Worm (Caenorhabditis elegans): ENCODE measurements around the gene bath-7.

The bath-7 gene

DNA sequence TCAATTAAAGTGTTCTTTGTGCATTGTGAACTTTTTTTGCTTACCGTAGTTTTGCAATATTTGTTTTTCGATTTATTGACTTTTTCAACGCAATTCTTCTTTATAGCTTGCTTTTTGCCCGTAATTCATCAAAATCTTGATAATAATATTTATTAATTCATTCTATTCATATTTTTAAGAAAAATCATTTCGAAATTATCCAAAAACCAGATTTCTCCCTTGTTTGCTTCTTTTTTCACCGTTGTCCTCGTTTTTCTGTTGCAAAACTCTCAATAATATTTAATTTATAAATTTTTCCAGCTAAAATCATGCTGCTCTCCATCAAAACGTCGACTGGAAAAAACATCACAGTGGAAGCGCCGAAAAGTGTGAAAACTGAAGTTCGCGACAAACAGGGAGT lies 3.5 kb upstream of the bath-7 start, which contains the start of gene F52C6.3:
TSS of gene F52C6.3 (plus strand) at position 301 of the 400 bp plus-strand sequence.
- TF ChIP-seq elt-3 (tag; optimal IDR thresholded peaks at IDR 0.05) (no peak), lin-13 (GFP tag; optimal IDR thresholded peaks at IDR 0.05) (no peak), dmd-4 (tag; optimal IDR thresholded peaks at IDR 0.05) (no peak), skn-1 (tag; optimal IDR thresholded peaks at IDR 0.05) (no peak), F13H6.1 (tag; optimal IDR thresholded peaks at IDR 0.05) (no peak), ztf-1 (GFP tag; conservative IDR thresholded peaks at IDR 0.05) (no peak), nhr-21 (tag; optimal IDR thresholded peaks at IDR 0.05) (no peak), unc-55 (GFP tag; optimal IDR thresholded peaks at IDR 0.05) (no peak), mbf-1 (tag; optimal IDR thresholded peaks at IDR 0.05) (no peak), ZK546.5 (tag; optimal IDR thresholded peaks at IDR 0.05) (no peak), lsy-2 (tag; optimal IDR thresholded peaks at IDR 0.05) (no peak), ama-1 (optimal IDR thresholded peaks at IDR 0.05) (no peak), Y55F3AM.14 (GFP tag; optimal IDR thresholded peaks at IDR 0.05) (no peak), nhr-6 (tag; optimal IDR thresholded peaks at IDR 0.05) (no peak), nhr-237 (tag; optimal IDR thresholded peaks at IDR 0.05) (no peak), lin-11 (tag; optimal IDR thresholded peaks at IDR 0.05) (no peak), elt-1 (tag; optimal IDR thresholded peaks at IDR 0.05) (no peak)

DNA sequence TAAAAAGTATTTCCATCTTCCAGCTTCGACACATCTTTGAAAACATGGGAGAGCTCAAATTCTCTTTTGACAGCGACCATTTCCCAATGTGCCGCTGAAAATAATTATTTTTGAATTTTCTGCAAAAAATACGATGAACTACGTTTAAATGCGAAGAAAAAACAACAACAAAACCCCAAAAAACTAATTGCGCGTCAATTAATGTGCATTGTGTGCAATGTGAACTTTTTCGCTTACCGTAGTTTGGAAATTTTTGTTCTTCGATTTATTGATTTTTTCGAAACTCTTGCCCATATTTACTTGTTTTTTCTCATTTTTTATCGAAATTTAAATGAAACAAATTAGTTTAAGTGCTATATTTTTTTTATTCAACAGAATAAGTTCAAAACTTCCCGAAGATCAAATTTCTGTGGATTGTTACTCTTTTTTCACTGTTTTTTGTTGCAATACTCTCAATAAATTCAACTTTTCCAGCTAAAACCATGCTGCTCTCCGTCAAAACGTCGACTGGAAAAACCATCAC lies 1.8 kb upstream of the bath-7 start, which contains the start of the genes bath-2 and F52C6.4:
TSS of gene bath-2 (minus strand) at position 101 of the 523 bp plus-strand sequence.
TSS of gene F52C6.4 (plus strand) at position 473 of the 523 bp plus-strand sequence.
- TF ChIP-seq R02D3.7 (tag; optimal IDR thresholded peaks at IDR 0.05) (no peak), ZK546.5 (tag; optimal IDR thresholded peaks at IDR 0.05) (no peak), ztf-11 (tag; optimal IDR thresholded peaks at IDR 0.05) (no peak), ztf-1 (GFP tag; conservative IDR thresholded peaks at IDR 0.05) (no peak), nhr-77 (tag; optimal IDR thresholded peaks at IDR 0.05) (no peak), zag-1 (tag; optimal IDR thresholded peaks at IDR 0.05) (no peak), aly-2 (tag; optimal IDR thresholded peaks at IDR 0.05) (no peak), ceh-16 (tag; optimal IDR thresholded peaks at IDR 0.05) (no peak), fos-1 (tag; optimal IDR thresholded peaks at IDR 0.05) (no peak), nhr-12 (tag; optimal IDR thresholded peaks at IDR 0.05) (no peak), sem-4 (tag; optimal IDR thresholded peaks at IDR 0.05) (no peak), nhr-11 (tag; optimal IDR thresholded peaks at IDR 0.05) (no peak), snpc-4 (tag; optimal IDR thresholded peaks at IDR 0.05) (no peak), nhr-10 (tag; optimal IDR thresholded peaks at IDR 0.05) (no peak), mab-5 (tag; optimal IDR thresholded peaks at IDR 0.05) (no peak), elt-3 (tag; optimal IDR thresholded peaks at IDR 0.05) (no peak), mbf-1 (tag; optimal IDR thresholded peaks at IDR 0.05) (no peak), nhr-129 (tag; optimal IDR thresholded peaks at IDR 0.05) (no peak), unc-39 (tag; optimal IDR thresholded peaks at IDR 0.05) (no peak), sma-3 (GFP tag; optimal IDR thresholded peaks at IDR 0.05) (no peak)

DNA sequence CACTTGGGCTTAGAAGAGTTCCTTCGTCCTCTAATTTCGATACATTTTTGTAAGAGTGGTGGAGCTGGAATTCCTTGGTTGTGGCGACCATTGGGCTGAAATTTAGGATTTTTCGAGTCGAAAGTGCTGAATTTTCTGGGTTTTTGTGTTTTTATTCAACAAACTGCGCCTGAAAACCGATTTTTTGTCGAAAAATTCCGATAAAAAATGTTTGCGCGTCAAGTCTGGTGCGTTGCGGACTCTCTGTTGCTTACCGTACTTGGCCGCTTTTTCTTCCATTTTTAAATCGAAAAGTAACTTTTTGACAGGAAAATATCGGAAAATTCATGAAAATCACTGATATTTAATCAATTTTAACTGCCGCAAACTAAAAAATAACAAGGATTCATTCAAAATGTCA lies 3.1 kb downstream of the bath-7 start, which contains the start of gene bath-4:
TSS of gene bath-4 (minus strand) at position 101 of the 400 bp plus-strand sequence.
- TF ChIP-seq snpc-4 (tag; optimal IDR thresholded peaks at IDR 0.05) (no peak), lin-13 (GFP tag; optimal IDR thresholded peaks at IDR 0.05) (no peak), nhr-10 (tag; optimal IDR thresholded peaks at IDR 0.05) (no peak), nhr-6 (tag; optimal IDR thresholded peaks at IDR 0.05) (no peak), nhr-77 (tag; optimal IDR thresholded peaks at IDR 0.05) (no peak), ZK546.5 (tag; optimal IDR thresholded peaks at IDR 0.05) (no peak)

DNA sequence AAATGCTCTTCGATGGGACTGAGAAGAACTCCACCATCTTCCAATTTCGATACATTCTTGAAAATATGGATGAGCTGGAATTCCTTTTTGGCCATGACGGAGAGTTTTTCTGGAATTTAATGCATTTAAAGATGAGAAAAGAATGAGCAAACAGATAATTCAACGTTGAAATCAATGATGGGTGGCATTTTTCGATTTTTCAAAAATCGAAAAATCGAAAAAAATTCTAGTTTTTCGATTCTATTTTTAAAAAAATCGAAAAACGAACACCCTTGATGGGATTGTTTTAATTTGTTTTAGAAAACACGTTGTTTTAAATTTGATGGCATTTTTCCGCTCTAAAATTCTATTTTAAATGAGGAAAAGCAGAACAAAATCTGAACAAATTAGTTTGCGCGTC lies 8.2 kb downstream of the bath-7 start, which contains the start of gene math-31:
TSS of gene math-31 (minus strand) at position 101 of the 400 bp plus-strand sequence.
- TF ChIP-seq blmp-1 (tag; optimal IDR thresholded peaks at IDR 0.05; ENCODE audit: insufficient read depth) (no peak), ztf-11 (tag; optimal IDR thresholded peaks at IDR 0.05) (no peak), unc-55 (GFP tag; optimal IDR thresholded peaks at IDR 0.05) (no peak), ztf-4 (tag; optimal IDR thresholded peaks at IDR 0.05) (no peak), elt-1 (tag; optimal IDR thresholded peaks at IDR 0.05) (no peak), gmeb-1 (tag; optimal IDR thresholded peaks at IDR 0.05) (no peak), sem-4 (tag; optimal IDR thresholded peaks at IDR 0.05) (no peak), ceh-16 (tag; optimal IDR thresholded peaks at IDR 0.05) (no peak), egl-27 (tag; optimal IDR thresholded peaks at IDR 0.05) (no peak), nhr-12 (tag; optimal IDR thresholded peaks at IDR 0.05) (no peak), nhr-129 (tag; optimal IDR thresholded peaks at IDR 0.05) (no peak), lin-13 (GFP tag; optimal IDR thresholded peaks at IDR 0.05) (no peak), ama-1 (optimal IDR thresholded peaks at IDR 0.05) (no peak)
